Worm (Caenorhabditis elegans): Measurements from ENCODE around the gene K02A2.5.
A peak's percentile ranks its signal among the peaks of the same experiment; 100 is the strongest.
"Not testable (repeated sequence)": the region's sequence is repeated elsewhere in the genome, so short reads cannot be mapped to it uniquely, and the experiment has no call there.

The K02A2.5 gene

ce11 chrII:7446683-7447082, 34.9 kb upstream of the K02A2.5 start:
- TF ChIP-seq aptf-2 (GFP tag; conservative IDR thresholded peaks at IDR 0.05) (0 out of 2 replicates have a peak, but pooled peaks have one; percentile 33), K11D2.4 (GFP tag; IDR thresholded peaks at IDR 0.05) (0 out of 2 replicates have a peak, but pooled peaks have one; percentile 10), Y79H2A.3 (GFP tag; conservative IDR thresholded peaks at IDR 0.05) (0 out of 2 replicates have a peak, but pooled peaks have one; percentile 43), ztf-25 (GFP tag; IDR thresholded peaks at IDR 0.05) (0 out of 2 replicates have a peak, but pooled peaks have one; percentile 3), dox-1 (GFP tag; IDR thresholded peaks at IDR 0.05) (peak; percentile 51)

DNA sequence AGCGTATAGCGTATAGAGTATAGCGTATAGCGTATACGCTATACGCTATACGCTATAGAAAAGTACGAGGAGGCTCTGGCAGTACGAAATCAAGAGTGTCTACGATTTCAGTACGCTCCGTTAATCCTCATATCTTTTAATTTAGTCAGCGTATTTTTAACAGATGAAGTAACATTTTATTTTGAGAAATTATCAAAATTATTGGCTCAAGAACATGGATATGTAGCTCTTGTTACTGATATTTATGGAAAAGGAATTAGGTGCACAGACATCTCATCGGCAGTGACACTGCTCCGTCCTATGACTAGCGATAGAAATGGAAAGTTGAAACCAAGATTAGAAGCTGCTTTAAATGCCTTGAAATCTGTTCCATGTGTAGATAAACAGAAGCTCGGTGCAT, 23.1 kb upstream of the K02A2.5 start, which contains the start of gene K02A2.1:
Gene K02A2.1, plus strand, starts transcription at position 301 of the 400 bp plus-strand sequence.
- TF ChIP-seq lsl-1 (GFP tag; optimal IDR thresholded peaks at IDR 0.05); egrh-3 (GFP tag; IDR thresholded peaks at IDR 0.05); lin-40 (tag; optimal IDR thresholded peaks at IDR 0.05): not testable (repeated sequence)

ce11 chrII:7434182-7434581, 22.4 kb upstream of the K02A2.5 start, which contains the start of gene kcc-3:
TSS of gene kcc-3 (minus strand) at chrII:7434282.
- no peak for TF ChIP-seq ztf-6 (GFP tag; IDR thresholded peaks at IDR 0.05)
- no peak for TF ChIP-seq attf-6 (GFP tag; IDR thresholded peaks at IDR 0.05)
- TF ChIP-seq B0336.3 (GFP tag; IDR thresholded peaks at IDR 0.05), result no peak
- no peak for TF ChIP-seq tlf-1 (GFP tag; optimal IDR thresholded peaks at IDR 0.05)
- TF ChIP-seq him-1 (tag; optimal IDR thresholded peaks at IDR 0.05), result no peak
- TF ChIP-seq athp-1 (tag; optimal IDR thresholded peaks at IDR 0.05), result no peak
- no peak for TF ChIP-seq fkh-3 (tag; optimal IDR thresholded peaks at IDR 0.05)
- TF ChIP-seq F23B12.7 (tag; optimal IDR thresholded peaks at IDR 0.05; ENCODE audit: insufficient read depth), result no peak

ce11 chrII:7432327-7432726, 20.5 kb upstream of the K02A2.5 start, which contains the start of gene srd-54:
TSS of gene srd-54 (plus strand) at chrII:7432627.
- TF ChIP-seq lin-40 (tag; optimal IDR thresholded peaks at IDR 0.05), result no peak
- no peak for TF ChIP-seq madf-3 (GFP tag; IDR thresholded peaks at IDR 0.05)
- TF ChIP-seq F57C9.4 (tag; optimal IDR thresholded peaks at IDR 0.05), result no peak
- TF ChIP-seq dox-1 (GFP tag; IDR thresholded peaks at IDR 0.05), result no peak

DNA sequence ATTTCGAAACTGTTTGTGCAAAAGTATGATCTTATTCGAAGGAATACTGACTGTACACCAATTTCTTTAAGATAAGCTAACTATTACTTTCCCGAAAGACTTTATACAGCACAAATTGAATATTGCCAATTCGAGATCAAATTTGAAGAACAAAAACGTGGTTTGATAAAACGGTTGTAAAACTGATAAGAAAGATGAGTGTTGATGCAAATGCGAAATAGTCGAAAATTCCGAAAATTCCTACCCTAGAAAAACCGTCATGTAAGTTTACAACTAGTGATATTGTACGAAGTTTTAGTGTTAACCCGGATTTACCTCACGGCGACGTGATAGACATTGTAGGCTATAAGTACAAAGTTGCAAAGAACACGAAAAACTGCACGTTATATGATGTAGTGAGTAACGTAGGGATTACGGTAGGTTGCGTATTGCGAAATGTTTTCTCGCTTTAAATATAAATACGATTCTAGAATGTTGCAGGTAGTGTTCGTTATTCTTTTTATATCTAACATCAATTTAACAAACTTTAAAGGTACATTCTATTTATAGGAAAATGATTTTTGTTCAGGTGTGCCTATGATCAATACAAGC, 9.1 kb upstream of the K02A2.5 start:
- TF ChIP-seq cebp-1 (GFP tag; IDR thresholded peaks at IDR 0.05) (peak; percentile 56), cebp-1 (tag; optimal IDR thresholded peaks at IDR 0.05) (no peak), madf-3 (GFP tag; IDR thresholded peaks at IDR 0.05) (no peak), rcor-1 (GFP tag; IDR thresholded peaks at IDR 0.05) (no peak), nhr-80 (tag; optimal IDR thresholded peaks at IDR 0.05) (peak; percentile 23), hlh-12 (tag; optimal IDR thresholded peaks at IDR 0.05) (no peak), tbx-9 (tag; optimal IDR thresholded peaks at IDR 0.05; ENCODE audit: borderline replicate concordance) (no peak), Y79H2A.3 (GFP tag; conservative IDR thresholded peaks at IDR 0.05) (no peak), nfyb-1 (GFP tag; IDR thresholded peaks at IDR 0.05) (no peak), zim-3 (tag; optimal IDR thresholded peaks at IDR 0.05) (no peak), T26A5.8 (tag; optimal IDR thresholded peaks at IDR 0.05) (no peak)

ce11 chrII:7420157-7420556, 8.3 kb upstream of the K02A2.5 start:
- TF ChIP-seq snpc-1.1 (tag; optimal IDR thresholded peaks at IDR 0.05; ENCODE audit: insufficient read depth) (no peak), ceh-91 (GFP tag; IDR thresholded peaks at IDR 0.05) (no peak), F37B4.10 (GFP tag; IDR thresholded peaks at IDR 0.05) (no peak), F33H1.4 (GFP tag; IDR thresholded peaks at IDR 0.05) (no peak), ekl-4 (GFP tag; IDR thresholded peaks at IDR 0.05) (no peak), F23B12.7 (tag; optimal IDR thresholded peaks at IDR 0.05; ENCODE audit: insufficient read depth) (no peak), C17E4.6 (GFP tag; IDR thresholded peaks at IDR 0.05) (no peak), K12H6.12 (tag; optimal IDR thresholded peaks at IDR 0.05) (no peak), ztf-28 (GFP tag; IDR thresholded peaks at IDR 0.05) (no peak), ceh-58 (GFP tag; IDR thresholded peaks at IDR 0.05) (no peak), Y53G8AR.9 (GFP tag; conservative IDR thresholded peaks at IDR 0.05) (no peak), hrde-1 (tag; optimal IDR thresholded peaks at IDR 0.05; ENCODE audit: borderline replicate concordance) (no peak), zfh-2 (GFP tag; conservative IDR thresholded peaks at IDR 0.05) (no peak)
